Worm (Caenorhabditis elegans) whole organism, young adult: ENCODE data around the gene lys-4.

ENCODE experiments used
- K11D2.4 ChIP-seq: fragments of 200-800 bp; sonication (Bioruptor generic); IDR thresholded peaks from 2 replicates; pipeline ENCODE4 v1.3.6; 2022; ENCODE audit warnings: missing genetic modification reagents, missing genetic modification characterization, missing compliant biosample characterization
- Y53F4B.3 ChIP-seq: fragments of 200-800 bp; sonication (Bioruptor generic); IDR thresholded peaks from 2 replicates; pipeline ENCODE4 v1.3.6; 2022; ENCODE audit warnings: missing genetic modification reagents, missing genetic modification characterization, missing compliant biosample characterization
- unc-62 ChIP-seq: fragments of 150-350 bp; optimal IDR thresholded peaks from 2 replicates; lab custom pipeline; 2014; ENCODE audit warnings: missing biosample characterization, missing genetic modification reagents, missing genetic modification characterization
- ztf-28 ChIP-seq: fragments of 200-800 bp; sonication (Bioruptor generic); IDR thresholded peaks from 2 replicates; pipeline ENCODE4 v1.3.6; 2022; ENCODE audit warnings: missing genetic modification reagents, missing genetic modification characterization, missing compliant biosample characterization

- TF ChIP-seq ztf-28 (GFP tag; lab: Robert Waterston, UW), result no peak
- TF ChIP-seq unc-62 (GFP tag; lab: Kevin White, UChicago), result no peak
- no peak for TF ChIP-seq Y53F4B.3
- TF ChIP-seq K11D2.4 (GFP tag; lab: Robert Waterston, UW), result 0 out of 2 replicates have a peak, but pooled peaks have one; percentile 31
Measured at ce11 chrIV:11635437-11636408, 12.7 kb upstream of the lys-4 start, which contains the start of gene mars-1.
